Fruit fly (Drosophila melanogaster): Measurements from ENCODE around the gene CG5916.
A peak's percentile ranks its signal among the peaks of the same experiment; 100 is the strongest.

The CG5916 gene

dm6 chr3R:16186791-16187681 lies 40.2 kb downstream of the CG5916 start, which contains the start of gene sra (continued):
- no peak for TF ChIP-seq CG8089 (GFP tag; optimal IDR thresholded peaks at IDR 0.05)
- TF ChIP-seq Ets65A (GFP tag), result peak; percentile 85
- peak; percentile 8 for TF ChIP-seq CG18764 (GFP tag; optimal IDR thresholded peaks at IDR 0.05)
- TF ChIP-seq CG7963 (GFP tag; IDR thresholded peaks at IDR 0.05; ENCODE audit: partially characterized antibody), result peak; percentile 98
- peak; percentile 30 for TF ChIP-seq CG6854 (GFP tag; optimal IDR thresholded peaks at IDR 0.05)
- TF ChIP-seq wdn (GFP tag; IDR thresholded peaks at IDR 0.05), result 0 out of 2 replicates have a peak, but pooled peaks have one; percentile 12
- no peak for TF ChIP-seq crp (GFP tag; optimal IDR thresholded peaks at IDR 0.05)
- peak; percentile 16 for TF ChIP-seq tx (GFP tag; optimal IDR thresholded peaks at IDR 0.05)
- no peak for TF ChIP-seq CG34376 (GFP tag; optimal IDR thresholded peaks at IDR 0.05)
- TF ChIP-seq CG4328 (GFP tag; optimal IDR thresholded peaks at IDR 0.05), result peak; percentile 16
- TF ChIP-seq HmgD (GFP tag; optimal IDR thresholded peaks at IDR 0.05), result peak; percentile 67
- TF ChIP-seq CG10209 (GFP tag; optimal IDR thresholded peaks at IDR 0.05), result peak; percentile 12
- no peak for TF ChIP-seq CG16815 (GFP tag; optimal IDR thresholded peaks at IDR 0.05)
- TF ChIP-seq fu2 (GFP tag; optimal IDR thresholded peaks at IDR 0.05), result no peak
- TF ChIP-seq nerfin-1 (tag; optimal IDR thresholded peaks at IDR 0.05), result peak; percentile 10
- peak; percentile 77 for TF ChIP-seq MESR4 (GFP tag; optimal IDR thresholded peaks at IDR 0.05)
- peak; percentile 96 for TF ChIP-seq mld (GFP tag; IDR thresholded peaks at IDR 0.05; ENCODE audit: partially characterized antibody)
- no peak for TF ChIP-seq Atf3 (GFP tag; optimal IDR thresholded peaks at IDR 0.05)
- no peak for TF ChIP-seq fd102C (GFP tag; optimal IDR thresholded peaks at IDR 0.05)
- TF ChIP-seq NC2α (GFP tag; optimal IDR thresholded peaks at IDR 0.05), result peak; percentile 36
- peak; percentile 66 for TF ChIP-seq CG9932 (GFP tag; IDR thresholded peaks at IDR 0.05)
- no peak for TF ChIP-seq sisA (GFP tag; IDR thresholded peaks at IDR 0.05)
- no peak for TF ChIP-seq Hand (GFP tag; optimal IDR thresholded peaks at IDR 0.05)
- no peak for TF ChIP-seq CG4404 (GFP tag; IDR thresholded peaks at IDR 0.05)
- peak; percentile 10 for TF ChIP-seq CG7556 (GFP tag; optimal IDR thresholded peaks at IDR 0.05)
- no peak for TF ChIP-seq cad (GFP tag; optimal IDR thresholded peaks at IDR 0.05)
- no peak for TF ChIP-seq Oli (tag; optimal IDR thresholded peaks at IDR 0.05)
- TF ChIP-seq CG10543 (GFP tag; optimal IDR thresholded peaks at IDR 0.05), result peak; percentile 26
- peak; percentile 25 for TF ChIP-seq ERR (GFP tag; optimal IDR thresholded peaks at IDR 0.05)
- TF ChIP-seq trh (GFP tag; optimal IDR thresholded peaks at IDR 0.05), result no peak
- no peak for TF ChIP-seq CG13123 (GFP tag; optimal IDR thresholded peaks at IDR 0.05)
- TF ChIP-seq bigmax (GFP tag; optimal IDR thresholded peaks at IDR 0.05), result peak; percentile 61
- peak; percentile 36 for TF ChIP-seq CG11398 (GFP tag; optimal IDR thresholded peaks at IDR 0.05)
- no peak for TF ChIP-seq Atf-2 (GFP tag; optimal IDR thresholded peaks at IDR 0.05)
- TF ChIP-seq Myb (GFP tag; optimal IDR thresholded peaks at IDR 0.05), result peak; percentile 54
- peak; percentile 45 for TF ChIP-seq ash1 (GFP tag; optimal IDR thresholded peaks at IDR 0.05)
- no peak for TF ChIP-seq CG32767 (GFP tag; IDR thresholded peaks at IDR 0.05)
- no peak for TF ChIP-seq Six4 (GFP tag; optimal IDR thresholded peaks at IDR 0.05)
- TF ChIP-seq nau (GFP tag; optimal IDR thresholded peaks at IDR 0.05), result no peak
- peak; percentile 59 for TF ChIP-seq CG4617 (GFP tag; optimal IDR thresholded peaks at IDR 0.05; ENCODE audit: borderline replicate concordance)
- TF ChIP-seq Aef1 (GFP tag; IDR thresholded peaks at IDR 0.05), result no peak
- peak; percentile 55 for TF ChIP-seq sd (tag; optimal IDR thresholded peaks at IDR 0.05)
- TF ChIP-seq Pdp1 (GFP tag; optimal IDR thresholded peaks at IDR 0.05), result peak in 1 of 2 experiments; percentile 16
- TF ChIP-seq CG17186 (GFP tag; optimal IDR thresholded peaks at IDR 0.05), result peak; percentile 3
- TF ChIP-seq CG11247 (GFP tag; IDR thresholded peaks at IDR 0.05), result no peak; the same call in 1 of the 2 replicates
- no peak for TF ChIP-seq CG12769 (tag; optimal IDR thresholded peaks at IDR 0.05)
- TF ChIP-seq crol (GFP tag; IDR thresholded peaks at IDR 0.05), result peak; percentile 80
- TF ChIP-seq GATAe (GFP tag; conservative IDR thresholded peaks at IDR 0.05), result no peak
- no peak for TF ChIP-seq abd-A (tag; optimal IDR thresholded peaks at IDR 0.05)
